Fruit fly (Drosophila melanogaster): Measurements from ENCODE around the gene CG7367.

DNA sequence CACCGCTTCAGTTG is 43.6 kb upstream of the CG7367 start, which contains the start of gene Bsg:
- TF ChIP-seq CTCF (optimal IDR thresholded peaks at IDR 0.05) (no peak), CG8478 (optimal IDR thresholded peaks at IDR 0.05) (no peak)

All from S2 (cell line).